Worm (Caenorhabditis elegans): ENCODE results near the gene kap-1.

DNA sequence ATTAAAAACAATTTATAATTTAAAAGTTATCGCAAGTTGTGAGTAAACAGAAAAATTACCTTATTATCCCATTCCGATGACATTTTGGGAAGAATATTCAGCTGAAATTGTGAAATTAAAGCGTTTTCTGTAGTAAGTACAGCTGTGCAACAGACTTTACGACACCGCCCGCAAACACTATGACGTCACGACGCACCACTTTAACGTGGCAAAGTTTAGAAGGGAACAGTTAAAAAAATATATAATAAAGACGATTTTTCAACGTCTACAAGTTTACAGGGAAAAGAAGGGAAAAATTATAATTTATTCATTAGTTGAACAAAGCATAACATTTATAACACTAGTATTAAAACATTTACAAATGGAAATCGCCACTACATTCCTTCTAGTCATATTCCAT is 15.2 kb downstream of the kap-1 start, which contains the start of gene F08F8.9:
- TF ChIP-seq flt-1 (GFP tag; IDR thresholded peaks at IDR 0.05) (no peak), hnd-1 (tag; optimal IDR thresholded peaks at IDR 0.05) (no peak), ets-7 (tag; optimal IDR thresholded peaks at IDR 0.05) (no peak), pes-1 (GFP tag; IDR thresholded peaks at IDR 0.05) (no peak), ama-1 (optimal IDR thresholded peaks at IDR 0.05) (no peak)

Measured in whole organism, early embryonic.